Worm (Caenorhabditis elegans): ENCODE data around the gene K09C8.9.

- no peak for TF ChIP-seq dpl-1 (GFP tag; optimal IDR thresholded peaks at IDR 0.05)
- no peak for TF ChIP-seq nhr-90 (tag; optimal IDR thresholded peaks at IDR 0.05; ENCODE audit: poor library complexity)
- no peak for TF ChIP-seq aly-2 (tag; optimal IDR thresholded peaks at IDR 0.05)
- TF ChIP-seq lin-39 (tag; optimal IDR thresholded peaks at IDR 0.05), result no peak
- TF ChIP-seq jun-1 (tag; optimal IDR thresholded peaks at IDR 0.05), result no peak
- no peak for TF ChIP-seq nhr-12 (tag; optimal IDR thresholded peaks at IDR 0.05)
- no peak for TF ChIP-seq ama-1 (optimal IDR thresholded peaks at IDR 0.05)
- TF ChIP-seq mdl-1 (tag; optimal IDR thresholded peaks at IDR 0.05), result no peak
Measured at ce11 chrX:10979186-10979585, 11.6 kb upstream of the K09C8.9 start, which contains the start of gene pxn-2.

Measured in whole organism, L1 larva.